Worm (Caenorhabditis elegans) whole organism, late embryonic: ENCODE data around the gene Y116A8C.25.

Experiments used
- fkh-10 ChIP-seq: fragments of 150-350 bp; optimal IDR thresholded peaks from 2 replicates; lab custom pipeline; 2014; ENCODE audit warnings: missing biosample characterization, missing genetic modification reagents, missing genetic modification characterization
- unc-55 ChIP-seq: sonication (generic microtip); optimal IDR thresholded peaks from 2 replicates; lab custom pipeline; 2017; ENCODE audit warnings: missing biosample characterization, missing genetic modification reagents, missing genetic modification characterization

DNA sequence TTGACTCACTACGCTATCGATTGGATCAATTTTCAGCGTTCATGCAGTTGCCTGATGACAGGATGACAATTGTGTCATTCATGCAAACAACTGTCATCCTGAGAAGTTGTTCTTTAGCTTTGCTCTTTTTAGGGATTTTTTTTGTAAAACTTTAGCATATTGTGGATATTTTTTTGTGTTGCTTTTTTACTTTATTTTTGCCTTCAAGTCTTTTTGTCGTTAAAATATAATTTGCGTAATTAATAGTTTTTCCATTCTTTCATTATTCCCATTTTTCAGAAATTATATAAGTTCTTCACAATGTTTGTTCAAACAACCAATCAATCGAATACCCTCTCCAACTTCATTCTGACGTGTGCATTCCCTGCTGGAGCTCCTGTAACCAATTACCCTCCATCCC is 37.9 kb downstream of the Y116A8C.25 start, which contains the start of gene Y116A8C.20:
- TF ChIP-seq unc-55 (GFP tag; lab: Kevin White, UChicago) (no peak), fkh-10 (GFP tag; lab: Kevin White, UChicago) (no peak)
